Worm (Caenorhabditis elegans) whole organism, L3 larva: ENCODE results near the gene ttr-39.

Source experiments
- R02D3.7 ChIP-seq: fragments of 150-350 bp; optimal IDR thresholded peaks from 2 replicates; lab custom pipeline; 2014; ENCODE audit warnings: missing biosample characterization, missing genetic modification characterization
- ZK546.5 ChIP-seq: sonication (generic microtip); optimal IDR thresholded peaks from 2 replicates; lab custom pipeline; 2017; ENCODE audit warnings: missing biosample characterization, missing genetic modification characterization
- aly-2 ChIP-seq: fragments of 150-350 bp; optimal IDR thresholded peaks from 2 replicates; lab custom pipeline; 2014; ENCODE audit warnings: missing biosample characterization, missing genetic modification characterization
- ama-1 ChIP-seq: fragments of 150-350 bp; optimal IDR thresholded peaks from 2 replicates; lab custom pipeline; 2018
- ceh-16 ChIP-seq: sonication (generic microtip); optimal IDR thresholded peaks from 2 replicates; lab custom pipeline; 2017; ENCODE audit warnings: missing biosample characterization, missing genetic modification characterization
- ceh-28 ChIP-seq: fragments of 150-350 bp; optimal IDR thresholded peaks from 2 replicates; lab custom pipeline; 2014; ENCODE audit warnings: missing biosample characterization, missing genetic modification reagents, missing genetic modification characterization
- ceh-82 ChIP-seq: fragments of 150-350 bp; optimal IDR thresholded peaks from 2 replicates; lab custom pipeline; 2014; ENCODE audit warnings: missing biosample characterization, missing genetic modification characterization
- ceh-9 ChIP-seq: sonication (generic microtip); optimal IDR thresholded peaks from 2 replicates; lab custom pipeline; 2018; ENCODE audit warnings: missing biosample characterization, missing genetic modification characterization
- daf-12 ChIP-seq: fragments of 150-350 bp; optimal IDR thresholded peaks from 2 replicates; lab custom pipeline; 2014; ENCODE audit warnings: missing biosample characterization, missing genetic modification reagents, missing genetic modification characterization
- egl-27 ChIP-seq: sonication (generic microtip); optimal IDR thresholded peaks from 4 replicates; lab custom pipeline; 2017; ENCODE audit warnings: missing biosample characterization, missing genetic modification reagents, missing genetic modification characterization
- egl-5 ChIP-seq: fragments of 150-350 bp; optimal IDR thresholded peaks from 2 replicates; lab custom pipeline; 2017; ENCODE audit warnings: missing biosample characterization, missing genetic modification reagents, missing genetic modification characterization, inconsistent platforms
- elt-1 ChIP-seq: fragments of 150-350 bp; optimal IDR thresholded peaks from 2 replicates; lab custom pipeline; 2014; ENCODE audit warnings: missing biosample characterization, missing genetic modification characterization
- elt-2 ChIP-seq: sonication (generic microtip); optimal IDR thresholded peaks from 2 replicates; lab custom pipeline; 2016; ENCODE audit warnings: missing genetic modification reagents, mild to moderate bottlenecking, missing genetic modification characterization, missing compliant biosample characterization
- elt-3 ChIP-seq, 3 experiments: fragments of 150-350 bp in 1 of 3; sonication (generic microtip) in 2 of 3; optimal IDR thresholded peaks; 2 replicates in 2 of 3; 4 replicates in 1 of 3; lab custom pipeline; 2014 to 2017; ENCODE audit warnings: missing biosample characterization in 3 of 3, missing genetic modification characterization in 3 of 3
- eor-1 ChIP-seq, 2 experiments: fragments of 150-350 bp; optimal IDR thresholded peaks; 2 replicates each; lab custom pipeline; 2014 to 2018; ENCODE audit warnings: missing biosample characterization in 2 of 2, missing genetic modification characterization in 2 of 2
- fkh-10 ChIP-seq: sonication (generic microtip); optimal IDR thresholded peaks from 2 replicates; lab custom pipeline; 2017; ENCODE audit warnings: missing biosample characterization, missing genetic modification reagents, missing genetic modification characterization
- fkh-2 ChIP-seq: fragments of 150-350 bp; optimal IDR thresholded peaks from 2 replicates; lab custom pipeline; 2014; ENCODE audit warnings: missing biosample characterization, missing genetic modification reagents, missing genetic modification characterization
- fos-1 ChIP-seq: fragments of 150-350 bp; optimal IDR thresholded peaks from 2 replicates; lab custom pipeline; 2014; ENCODE audit warnings: missing biosample characterization, missing genetic modification characterization
- hmg-11 ChIP-seq: sonication (generic microtip); optimal IDR thresholded peaks from 2 replicates; lab custom pipeline; 2016; ENCODE audit warnings: missing genetic modification characterization, missing compliant biosample characterization
- jun-1 ChIP-seq: fragments of 150-350 bp; optimal IDR thresholded peaks from 2 replicates; lab custom pipeline; 2014; ENCODE audit warnings: missing biosample characterization, missing genetic modification reagents, missing genetic modification characterization
- lin-15B ChIP-seq: fragments of 150-350 bp; optimal IDR thresholded peaks from 2 replicates; lab custom pipeline; 2014; ENCODE audit warnings: missing biosample characterization, missing genetic modification characterization
- lin-39 ChIP-seq: fragments of 150-350 bp; optimal IDR thresholded peaks from 2 replicates; lab custom pipeline; 2018; ENCODE audit warnings: missing biosample characterization, missing genetic modification reagents, missing genetic modification characterization
- lsy-12 ChIP-seq: sonication (generic microtip); optimal IDR thresholded peaks from 2 replicates; lab custom pipeline; 2016; ENCODE audit warnings: mild to moderate bottlenecking, missing genetic modification characterization, missing compliant biosample characterization
- mdl-1 ChIP-seq: fragments of 150-350 bp; optimal IDR thresholded peaks from 2 replicates; lab custom pipeline; 2014; ENCODE audit warnings: missing biosample characterization, missing genetic modification characterization
- mml-1 ChIP-seq: fragments of 150-350 bp; sonication (generic microtip); optimal IDR thresholded peaks from 3 replicates; lab custom pipeline; 2014; ENCODE audit warnings: missing biosample characterization, missing genetic modification characterization
- nfya-1 ChIP-seq: sonication (generic microtip); optimal IDR thresholded peaks from 2 replicates; lab custom pipeline; 2017; ENCODE audit warnings: missing genetic modification characterization, mild to moderate bottlenecking, missing compliant biosample characterization, antibody characterized with exemption, moderate library complexity; ENCODE audit not compliant: insufficient read depth
- nhr-11 ChIP-seq: fragments of 150-350 bp; optimal IDR thresholded peaks from 2 replicates; lab custom pipeline; 2014; ENCODE audit warnings: missing biosample characterization, missing genetic modification characterization
- nhr-12 ChIP-seq: fragments of 150-350 bp; optimal IDR thresholded peaks from 2 replicates; lab custom pipeline; 2014; ENCODE audit warnings: missing biosample characterization, missing genetic modification characterization
- nhr-23 ChIP-seq: fragments of 150-350 bp; optimal IDR thresholded peaks from 2 replicates; lab custom pipeline; 2014; ENCODE audit warnings: missing biosample characterization, missing genetic modification reagents, missing genetic modification characterization
- nhr-237 ChIP-seq: fragments of 150-350 bp; optimal IDR thresholded peaks from 2 replicates; lab custom pipeline; 2014; ENCODE audit warnings: missing biosample characterization, missing genetic modification characterization
- nhr-25 ChIP-seq: sonication (generic microtip); optimal IDR thresholded peaks from 2 replicates; lab custom pipeline; 2017; ENCODE audit warnings: missing biosample characterization, missing genetic modification characterization
- nhr-28 ChIP-seq: fragments of 150-350 bp; optimal IDR thresholded peaks from 2 replicates; lab custom pipeline; 2014; ENCODE audit warnings: missing biosample characterization, missing genetic modification characterization
- nhr-43 ChIP-seq: sonication (generic microtip); optimal IDR thresholded peaks from 2 replicates; lab custom pipeline; 2016; ENCODE audit warnings: mild to moderate bottlenecking, missing genetic modification characterization, missing compliant biosample characterization; ENCODE audit not compliant: poor library complexity, severe bottlenecking
- nhr-67 ChIP-seq: fragments of 150-350 bp; optimal IDR thresholded peaks from 2 replicates; lab custom pipeline; 2014; ENCODE audit warnings: missing biosample characterization, missing genetic modification characterization
- nhr-76 ChIP-seq: fragments of 150-350 bp; sonication (generic microtip); optimal IDR thresholded peaks from 5 replicates; lab custom pipeline; 2014; ENCODE audit warnings: missing biosample characterization, missing genetic modification characterization
- nhr-77 ChIP-seq: fragments of 150-350 bp; optimal IDR thresholded peaks from 2 replicates; lab custom pipeline; 2014; ENCODE audit warnings: missing biosample characterization, missing genetic modification characterization
- pha-4 ChIP-seq: fragments of 150-350 bp; optimal IDR thresholded peaks from 2 replicates; lab custom pipeline; 2014; ENCODE audit warnings: missing biosample characterization, missing genetic modification reagents, missing genetic modification characterization
- pqm-1 ChIP-seq: fragments of 150-350 bp; optimal IDR thresholded peaks from 2 replicates; lab custom pipeline; 2017; ENCODE audit warnings: missing biosample characterization, missing genetic modification characterization, inconsistent platforms
- sea-2 ChIP-seq: fragments of 150-350 bp; sonication (generic microtip); optimal IDR thresholded peaks from 4 replicates; lab custom pipeline; 2014; ENCODE audit warnings: missing biosample characterization, missing genetic modification reagents, missing genetic modification characterization
- skn-1 ChIP-seq: fragments of 150-350 bp; optimal IDR thresholded peaks from 2 replicates; lab custom pipeline; 2014; ENCODE audit warnings: missing biosample characterization, missing genetic modification characterization
- snpc-4 ChIP-seq: fragments of 150-350 bp; optimal IDR thresholded peaks from 2 replicates; lab custom pipeline; 2014; ENCODE audit warnings: missing biosample characterization, missing genetic modification characterization
- tbx-2 ChIP-seq: sonication (generic microtip); optimal IDR thresholded peaks from 2 replicates; lab custom pipeline; 2016; ENCODE audit warnings: mild to moderate bottlenecking, missing genetic modification characterization, missing compliant biosample characterization
- unc-39 ChIP-seq: sonication (generic microtip); optimal IDR thresholded peaks from 4 replicates; lab custom pipeline; 2017; ENCODE audit warnings: missing biosample characterization, missing genetic modification characterization
- unc-62 ChIP-seq: fragments of 150-350 bp; sonication (generic microtip); optimal IDR thresholded peaks from 4 replicates; lab custom pipeline; 2014; ENCODE audit warnings: missing biosample characterization, missing genetic modification reagents, missing genetic modification characterization
- zag-1 ChIP-seq: fragments of 150-350 bp; optimal IDR thresholded peaks from 2 replicates; lab custom pipeline; 2014; ENCODE audit warnings: missing biosample characterization, missing genetic modification characterization
- ztf-11 ChIP-seq: fragments of 150-350 bp; optimal IDR thresholded peaks from 2 replicates; lab custom pipeline; 2014; ENCODE audit warnings: missing biosample characterization, missing genetic modification characterization
- ztf-4 ChIP-seq: fragments of 150-350 bp; optimal IDR thresholded peaks from 2 replicates; lab custom pipeline; 2014; ENCODE audit warnings: missing biosample characterization, missing genetic modification characterization

Gene ttr-39

ce11 chrIV:10063941-10064340 is 25.7 kb downstream of the ttr-39 start:
- no peak for TF ChIP-seq zag-1 (tag; lab: Kevin White, UChicago)
- no peak for TF ChIP-seq elt-3 (tag; optimal IDR thresholded peaks at IDR 0.05; lab: Kevin White, UChicago)
- no peak for TF ChIP-seq tbx-2
- no peak for TF ChIP-seq nhr-77 (tag; lab: Kevin White, UChicago)
- no peak for TF ChIP-seq unc-39 (tag; lab: Kevin White, UChicago)
- TF ChIP-seq fkh-2 (tag; lab: Kevin White, UChicago): no peak
- no peak for TF ChIP-seq pqm-1 (tag; lab: Kevin White, UChicago)
- no peak for TF ChIP-seq aly-2
- no peak for TF ChIP-seq nhr-12 (tag; lab: Kevin White, UChicago)

DNA sequence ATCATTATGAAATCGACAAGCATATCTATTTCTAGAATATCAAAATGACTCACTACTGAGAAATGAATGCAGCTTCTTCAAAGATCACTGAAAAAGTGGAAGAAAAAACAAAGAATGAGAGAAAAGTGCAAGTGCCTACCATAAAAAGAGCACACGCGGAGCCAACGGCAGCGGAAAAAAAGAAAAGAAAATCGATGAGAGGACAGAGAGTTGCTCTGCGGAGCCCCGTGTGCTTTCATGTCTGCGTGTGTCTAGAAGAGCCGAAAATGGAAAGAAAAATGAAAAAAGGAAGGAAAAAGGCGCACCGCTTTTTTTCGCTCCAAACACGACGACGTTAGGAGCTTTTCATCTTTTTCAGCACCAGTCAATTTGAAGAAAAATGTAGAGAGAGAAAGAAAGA is 26.9 kb downstream of the ttr-39 start, which contains the start of gene ipla-7:
Gene ipla-7, minus strand, starts transcription at position 122 of the 400 bp plus-strand sequence.
- TF ChIP-seq fkh-2 (tag; lab: Kevin White, UChicago): no peak
- TF ChIP-seq ceh-82 (tag; lab: Kevin White, UChicago): no peak
- peak; percentile 67 for TF ChIP-seq nfya-1 (tag; lab: Kevin White, UChicago)
- TF ChIP-seq elt-2 (tag; lab: Kevin White, UChicago): peak; percentile 14
- peak; percentile 30 for TF ChIP-seq pqm-1 (tag; lab: Kevin White, UChicago)
- peak; percentile 73 for TF ChIP-seq hmg-11 (tag; lab: Kevin White, UChicago)
- TF ChIP-seq unc-62 (GFP tag; lab: Kevin White, UChicago): no peak
- TF ChIP-seq tbx-2: no peak
- TF ChIP-seq daf-12 (tag; lab: Kevin White, UChicago): no peak
- TF ChIP-seq eor-1 (tag; optimal IDR thresholded peaks at IDR 0.05; lab: Kevin White, UChicago): no peak
- TF ChIP-seq nhr-67 (tag; lab: Kevin White, UChicago): no peak
- no peak for TF ChIP-seq nhr-77 (tag; lab: Kevin White, UChicago)
- TF ChIP-seq nhr-237 (tag; lab: Kevin White, UChicago): no peak
- no peak for TF ChIP-seq nhr-43 (tag; lab: Kevin White, UChicago)
- no peak for TF ChIP-seq nhr-12 (tag; lab: Kevin White, UChicago)
- TF ChIP-seq sea-2 (GFP tag; lab: Kevin White, UChicago): no peak
- no peak for TF ChIP-seq elt-3 (tag; optimal IDR thresholded peaks at IDR 0.05; lab: Kevin White, UChicago)
- no peak for TF ChIP-seq nhr-23
- TF ChIP-seq skn-1: no peak
- no peak for TF ChIP-seq egl-5 (tag; lab: Kevin White, UChicago)
- TF ChIP-seq elt-1 (tag; lab: Kevin White, UChicago): no peak
- TF ChIP-seq snpc-4: no peak
- no peak for TF ChIP-seq fos-1 (tag; lab: Kevin White, UChicago)
- TF ChIP-seq jun-1 (tag; lab: Kevin White, UChicago): no peak
- TF ChIP-seq ztf-11 (tag; lab: Kevin White, UChicago): no peak
- no peak for TF ChIP-seq ama-1
- no peak for TF ChIP-seq ceh-28
- TF ChIP-seq R02D3.7 (tag; lab: Kevin White, UChicago): no peak
- no peak for TF ChIP-seq zag-1 (tag; lab: Kevin White, UChicago)
- TF ChIP-seq fkh-10 (GFP tag; lab: Kevin White, UChicago): peak; percentile 73
- TF ChIP-seq nhr-11 (tag; lab: Kevin White, UChicago): no peak
- no peak for TF ChIP-seq nhr-28 (tag; lab: Kevin White, UChicago)
- no peak for TF ChIP-seq ceh-9 (tag; lab: Kevin White, UChicago)
- peak; percentile 12 for TF ChIP-seq lin-15B (tag; lab: Kevin White, UChicago)
- no peak for TF ChIP-seq nhr-76
- no peak for TF ChIP-seq nhr-25 (tag; lab: Kevin White, UChicago)
- TF ChIP-seq mdl-1: no peak
- peak; percentile 4 for TF ChIP-seq lin-39 (tag; lab: Kevin White, UChicago)
- TF ChIP-seq mml-1 (tag; lab: Kevin White, UChicago): no peak
- TF ChIP-seq ZK546.5 (tag; lab: Kevin White, UChicago): no peak
- TF ChIP-seq ceh-16 (tag; lab: Kevin White, UChicago): no peak
- TF ChIP-seq ztf-4 (tag; lab: Kevin White, UChicago): no peak
- no peak for TF ChIP-seq unc-39 (tag; lab: Kevin White, UChicago)
- no peak for TF ChIP-seq pha-4 (tag; lab: Kevin White, UChicago)
- TF ChIP-seq lsy-12 (tag; lab: Kevin White, UChicago): no peak
- TF ChIP-seq aly-2: no peak
- TF ChIP-seq egl-27 (tag; lab: Kevin White, UChicago): no peak
